Worm (Caenorhabditis elegans) whole organism, L1 larva: ENCODE results near the gene nop-1.
A peak's percentile ranks its signal among the peaks of the same experiment; 100 is the strongest.

ENCODE experiments used
- C04F5.9 ChIP-seq: sonication (generic microtip); optimal IDR thresholded peaks from 2 replicates; lab custom pipeline; 2016; ENCODE audit warnings: missing genetic modification characterization, missing compliant biosample characterization
- C34B4.2 ChIP-seq: sonication (generic microtip); optimal IDR thresholded peaks from 2 replicates; lab custom pipeline; 2017; ENCODE audit warnings: mild to moderate bottlenecking, missing genetic modification characterization, missing compliant biosample characterization
- alr-1 ChIP-seq: fragments of 200-800 bp; sonication (Bioruptor generic); optimal IDR thresholded peaks from 2 replicates; lab custom pipeline; 2018; ENCODE audit warnings: borderline replicate concordance, mild to moderate bottlenecking, missing genetic modification characterization, missing compliant biosample characterization
- blmp-1 ChIP-seq: fragments of 150-350 bp; optimal IDR thresholded peaks from 2 replicates; lab custom pipeline; 2014; ENCODE audit warnings: missing biosample characterization, missing genetic modification characterization
- ceh-63 ChIP-seq: fragments of 200-800 bp; sonication (Bioruptor generic); optimal IDR thresholded peaks from 2 replicates; lab custom pipeline; 2018; ENCODE audit warnings: mild to moderate bottlenecking, missing genetic modification characterization, missing compliant biosample characterization
- ceh-8 ChIP-seq: fragments of 200-800 bp; sonication (Bioruptor generic); optimal IDR thresholded peaks from 2 replicates; lab custom pipeline; 2018; ENCODE audit warnings: mild to moderate bottlenecking, missing genetic modification characterization, moderate library complexity, missing compliant biosample characterization
- ceh-82 ChIP-seq, 3 experiments: fragments of 150-350 bp in 1 of 3; sonication (generic microtip) in 2 of 3; optimal IDR thresholded peaks; 2 replicates each; lab custom pipeline; 2014 to 2017; ENCODE audit warnings: missing biosample characterization in 3 of 3, missing genetic modification characterization in 3 of 3
- ceh-88 ChIP-seq: fragments of 200-800 bp; sonication (Bioruptor generic); IDR thresholded peaks from 2 replicates; pipeline ENCODE4 v1.3.6; 2022; ENCODE audit warnings: missing genetic modification characterization, missing compliant biosample characterization
- ces-1 ChIP-seq: fragments of 150-350 bp; optimal IDR thresholded peaks from 2 replicates; lab custom pipeline; 2014; ENCODE audit warnings: missing biosample characterization, missing genetic modification reagents, missing genetic modification characterization
- dpl-1 ChIP-seq, 3 experiments: fragments of 150-350 bp in 2 of 3; sonication (generic microtip) in 1 of 3; optimal IDR thresholded peaks; 2 replicates each; lab custom pipeline; 2014 to 2017; ENCODE audit warnings: missing biosample characterization in 3 of 3, missing genetic modification characterization in 3 of 3, missing genetic modification reagents in 3 of 3
- efl-3 ChIP-seq: fragments of 200-800 bp; sonication (Bioruptor generic); optimal IDR thresholded peaks from 2 replicates; lab custom pipeline; 2018; ENCODE audit warnings: mild to moderate bottlenecking, missing genetic modification characterization, missing compliant biosample characterization
- egl-13 ChIP-seq: sonication (generic microtip); optimal IDR thresholded peaks from 2 replicates; lab custom pipeline; 2016; ENCODE audit warnings: missing genotype, missing genetic modification reagents, missing genetic modification characterization, missing compliant biosample characterization
- elt-3 ChIP-seq, 6 experiments: fragments of 150-350 bp in 1 of 6; sonication (generic microtip); optimal IDR thresholded peaks; 2 replicates each; lab custom pipeline; 2017 to 2018; ENCODE audit warnings: missing biosample characterization in 6 of 6, missing genetic modification characterization in 6 of 6, inconsistent platforms in 1 of 6
- fkh-10 ChIP-seq: sonication (generic microtip); optimal IDR thresholded peaks from 2 replicates; lab custom pipeline; 2017; ENCODE audit warnings: missing biosample characterization, missing genetic modification reagents, missing genetic modification characterization
- fos-1 ChIP-seq: fragments of 150-350 bp; optimal IDR thresholded peaks from 2 replicates; lab custom pipeline; 2014; ENCODE audit warnings: missing biosample characterization, missing genetic modification characterization
- grh-1 ChIP-seq: fragments of 200-800 bp; sonication (Bioruptor generic); IDR thresholded peaks from 2 replicates; pipeline ENCODE4 v1.3.6; 2022; ENCODE audit warnings: missing genetic modification reagents, missing genetic modification characterization, missing compliant biosample characterization
- hlh-4 ChIP-seq: sonication (generic microtip); optimal IDR thresholded peaks from 2 replicates; lab custom pipeline; 2016; ENCODE audit warnings: mild to moderate bottlenecking, missing genetic modification characterization, missing compliant biosample characterization
- isw-1 ChIP-seq: fragments of 200-800 bp; sonication (Bioruptor generic); IDR thresholded peaks from 2 replicates; pipeline ENCODE4 v1.3.6; 2022; ENCODE audit warnings: missing genetic modification characterization, missing compliant biosample characterization
- lin-14 ChIP-seq: fragments of 200-800 bp; sonication (Bioruptor generic); optimal IDR thresholded peaks from 2 replicates; lab custom pipeline; 2018; ENCODE audit warnings: mild to moderate bottlenecking, missing genetic modification characterization, moderate library complexity, missing compliant biosample characterization
- lin-35 ChIP-seq, 2 experiments: fragments of 150-350 bp; optimal IDR thresholded peaks; 2 replicates each; lab custom pipeline; 2014; ENCODE audit warnings: missing biosample characterization in 2 of 2, missing genetic modification characterization in 2 of 2, missing genetic modification reagents in 2 of 2
- lir-3 ChIP-seq: sonication (generic microtip); optimal IDR thresholded peaks from 2 replicates; lab custom pipeline; 2016; ENCODE audit warnings: mild to moderate bottlenecking, missing genetic modification characterization, moderate library complexity, missing compliant biosample characterization; ENCODE audit not compliant: poor library complexity
- lsy-2 ChIP-seq, 2 experiments: fragments of 150-350 bp; optimal IDR thresholded peaks; 2 replicates each; lab custom pipeline; 2014; ENCODE audit warnings: missing biosample characterization in 2 of 2, missing genetic modification characterization in 2 of 2
- mep-1 ChIP-seq: fragments of 150-350 bp; optimal IDR thresholded peaks from 2 replicates; lab custom pipeline; 2014; ENCODE audit warnings: missing biosample characterization, missing genetic modification characterization
- nhr-12 ChIP-seq: sonication (generic microtip); optimal IDR thresholded peaks from 2 replicates; lab custom pipeline; 2017; ENCODE audit warnings: missing biosample characterization, missing genetic modification characterization
- nhr-19 ChIP-seq: fragments of 200-800 bp; sonication (Bioruptor generic); conservative IDR thresholded peaks from 2 replicates; pipeline ENCODE4 v1.3.6; 2022; ENCODE audit warnings: missing genetic modification characterization, missing compliant biosample characterization
- nhr-20 ChIP-seq: sonication (generic microtip); optimal IDR thresholded peaks from 2 replicates; lab custom pipeline; 2016; ENCODE audit warnings: mild to moderate bottlenecking, missing genetic modification characterization, missing compliant biosample characterization
- nhr-84 ChIP-seq: sonication (generic microtip); optimal IDR thresholded peaks from 2 replicates; lab custom pipeline; 2017; ENCODE audit warnings: missing biosample characterization, missing genetic modification characterization
- nhr-85 ChIP-seq: sonication (generic microtip); peaks from one replicate; lab custom pipeline; 2016; ENCODE audit warnings: missing genetic modification characterization, inconsistent platforms, missing compliant biosample characterization
- nhr-90 ChIP-seq: sonication (generic microtip); optimal IDR thresholded peaks from 2 replicates; lab custom pipeline; 2016; ENCODE audit warnings: mild to moderate bottlenecking, missing genetic modification characterization, missing compliant biosample characterization; ENCODE audit not compliant: poor library complexity
- pag-3 ChIP-seq: sonication (generic microtip); optimal IDR thresholded peaks from 2 replicates; lab custom pipeline; 2017; ENCODE audit warnings: missing genetic modification characterization, mild to moderate bottlenecking, missing compliant biosample characterization, antibody characterized with exemption, borderline replicate concordance; ENCODE audit not compliant: insufficient read depth
- pax-3 ChIP-seq: fragments of 200-800 bp; sonication (Bioruptor generic); optimal IDR thresholded peaks from 2 replicates; lab custom pipeline; 2018; ENCODE audit warnings: mild to moderate bottlenecking, missing genetic modification characterization, moderate library complexity, missing compliant biosample characterization
- rnt-1 ChIP-seq: sonication (generic microtip); optimal IDR thresholded peaks from 2 replicates; lab custom pipeline; 2016; ENCODE audit warnings: mild to moderate bottlenecking, missing genetic modification characterization, moderate library complexity, missing compliant biosample characterization
- skn-1 ChIP-seq: fragments of 150-350 bp; optimal IDR thresholded peaks from 2 replicates; lab custom pipeline; 2014; ENCODE audit warnings: missing biosample characterization, missing genetic modification characterization
- snu-23 ChIP-seq: sonication (generic microtip); optimal IDR thresholded peaks from 2 replicates; lab custom pipeline; 2016; ENCODE audit warnings: missing genetic modification characterization, missing compliant biosample characterization
- sptf-1 ChIP-seq: fragments of 150-350 bp; optimal IDR thresholded peaks from 2 replicates; lab custom pipeline; 2014; ENCODE audit warnings: missing biosample characterization, missing genetic modification characterization
- sup-37 ChIP-seq: fragments of 200-800 bp; sonication (Bioruptor generic); optimal IDR thresholded peaks from 2 replicates; lab custom pipeline; 2018; ENCODE audit warnings: mild to moderate bottlenecking, missing genetic modification characterization, missing compliant biosample characterization
- swsn-7 ChIP-seq: sonication (generic microtip); optimal IDR thresholded peaks from 2 replicates; lab custom pipeline; 2016; ENCODE audit warnings: missing genetic modification characterization, missing compliant biosample characterization
- tbx-2 ChIP-seq: sonication (generic microtip); optimal IDR thresholded peaks from 2 replicates; lab custom pipeline; 2016; ENCODE audit warnings: missing genetic modification characterization, missing compliant biosample characterization
- tlp-1 ChIP-seq: fragments of 150-350 bp; optimal IDR thresholded peaks from 2 replicates; lab custom pipeline; 2014; ENCODE audit warnings: missing biosample characterization, missing genetic modification characterization
- unc-30 ChIP-seq: sonication (generic microtip); optimal IDR thresholded peaks from 2 replicates; lab custom pipeline; 2017; ENCODE audit warnings: missing biosample characterization, missing genetic modification characterization
- unc-98 ChIP-seq: fragments of 200-800 bp; sonication (Bioruptor generic); IDR thresholded peaks from 2 replicates; pipeline ENCODE4 v1.3.6; 2022; ENCODE audit warnings: missing genetic modification characterization, missing compliant biosample characterization
- xbp-1 ChIP-seq: sonication (generic microtip); optimal IDR thresholded peaks from 2 replicates; lab custom pipeline; 2016; ENCODE audit warnings: missing genetic modification characterization, missing compliant biosample characterization
- zag-1 ChIP-seq: fragments of 150-350 bp; optimal IDR thresholded peaks from 2 replicates; lab custom pipeline; 2014; ENCODE audit warnings: missing biosample characterization, missing genetic modification characterization
- zip-4 ChIP-seq: fragments of 200-800 bp; sonication (Bioruptor generic); optimal IDR thresholded peaks from 2 replicates; lab custom pipeline; 2018; ENCODE audit warnings: mild to moderate bottlenecking, missing genetic modification characterization, moderate library complexity, missing compliant biosample characterization
- ztf-4 ChIP-seq: fragments of 150-350 bp; optimal IDR thresholded peaks from 2 replicates; lab custom pipeline; 2014; ENCODE audit warnings: missing biosample characterization, missing genetic modification characterization

The nop-1 gene

ce11 chrIII:5982026-5982425 lies 23.5 kb downstream of the nop-1 start, which contains the start of gene frm-2:
Gene frm-2, minus strand, starts transcription at chrIII:5982126.
- TF ChIP-seq isw-1 (no peak), ceh-88 (GFP tag; lab: Robert Waterston, UW) (no peak), fos-1 (no peak), lin-14 (no peak), pag-3 (tag; lab: Kevin White, UChicago) (no peak)

- TF ChIP-seq zip-4 (GFP tag; lab: Kevin White, UChicago) (no peak), ces-1 (GFP tag; lab: Kevin White, UChicago) (no peak), lin-14 (peak; percentile 77), swsn-7 (peak; percentile 8), snu-23 (GFP tag; lab: Kevin White, UChicago) (peak; percentile 13), lsy-2 (tag; optimal IDR thresholded peaks at IDR 0.05; lab: Kevin White, UChicago) (peak in 1 of 2 experiments; percentile 24), C34B4.2 (tag; lab: Kevin White, UChicago) (no peak), nhr-85 (tag; lab: Kevin White, UChicago) (peak; percentile 81), nhr-20 (tag; lab: Kevin White, UChicago) (peak; percentile 9), nhr-90 (tag; lab: Kevin White, UChicago) (peak; percentile 1), blmp-1 (tag; lab: Kevin White, UChicago) (peak; percentile 47), lin-35 (GFP tag; optimal IDR thresholded peaks at IDR 0.05; lab: Kevin White, UChicago) (peak in 1 of 2 experiments; percentile 20)
These were observed 24.4 kb downstream of the nop-1 start for ce11 chrIII:5982753-5983390.

- no peak for TF ChIP-seq nhr-12 (tag; lab: Kevin White, UChicago)
- no peak for TF ChIP-seq blmp-1 (tag; lab: Kevin White, UChicago)
- no peak for TF ChIP-seq tbx-2 (tag; lab: Kevin White, UChicago)
- no peak for TF ChIP-seq unc-30
- no peak for TF ChIP-seq pax-3
- TF ChIP-seq xbp-1 (tag; lab: Kevin White, UChicago) = no peak
- TF ChIP-seq tlp-1 = no peak
- TF ChIP-seq sup-37 (GFP tag; lab: Kevin White, UChicago) = no peak
- TF ChIP-seq pag-3 (tag; lab: Kevin White, UChicago) = no peak
- no peak for TF ChIP-seq alr-1 (tag; lab: Kevin White, UChicago)
- no peak for TF ChIP-seq lir-3 (tag; lab: Kevin White, UChicago)
- no peak for TF ChIP-seq ceh-63 (GFP tag; lab: Kevin White, UChicago)
- no peak for TF ChIP-seq ztf-4 (tag; lab: Kevin White, UChicago)
- no peak for TF ChIP-seq zag-1
- no peak for TF ChIP-seq C04F5.9 (tag; lab: Kevin White, UChicago)
- TF ChIP-seq skn-1 (tag; lab: Kevin White, UChicago) = no peak
These were observed 26.8 kb downstream of the nop-1 start, which contains the start of gene T04C9.3 for ce11 chrIII:5985340-5985739. Gene T04C9.3, plus strand, starts transcription at chrIII:5985640.

- TF ChIP-seq nhr-84 (tag; lab: Kevin White, UChicago) (no peak), grh-1 (no peak), fkh-10 (GFP tag; lab: Kevin White, UChicago) (no peak), sptf-1 (tag; lab: Kevin White, UChicago) (no peak), hlh-4 (tag; lab: Kevin White, UChicago) (no peak), nhr-19 (GFP tag; lab: Robert Waterston, UW) (0 out of 2 replicates have a peak, but pooled peaks have one; percentile 12), dpl-1 (GFP tag; optimal IDR thresholded peaks at IDR 0.05; lab: Kevin White, UChicago) (no peak), ceh-8 (no peak), lin-14 (peak; percentile 50), mep-1 (tag; lab: Kevin White, UChicago) (peak; percentile 15), tbx-2 (tag; lab: Kevin White, UChicago) (no peak), elt-3 (tag; optimal IDR thresholded peaks at IDR 0.05; lab: Kevin White, UChicago) (no peak), ceh-82 (tag; optimal IDR thresholded peaks at IDR 0.05; lab: Kevin White, UChicago) (peak in 1 of 3 experiments; percentile 14), egl-13 (tag; lab: Kevin White, UChicago) (peak; percentile 9), lsy-2 (tag; optimal IDR thresholded peaks at IDR 0.05; lab: Kevin White, UChicago) (peak in 1 of 2 experiments; percentile 16), unc-98 (GFP tag; lab: Robert Waterston, UW) (no peak), ces-1 (GFP tag; lab: Kevin White, UChicago) (no peak), lin-35 (GFP tag; optimal IDR thresholded peaks at IDR 0.05; lab: Kevin White, UChicago) (peak in 1 of 2 experiments; percentile 4), efl-3 (GFP tag; lab: Kevin White, UChicago) (no peak), rnt-1 (peak; percentile 28)
These were observed 29.5 kb downstream of the nop-1 start for ce11 chrIII:5988010-5988409.
